Worm (Caenorhabditis elegans): ENCODE measurements around the gene F32D8.12.

Gene F32D8.12

DNA sequence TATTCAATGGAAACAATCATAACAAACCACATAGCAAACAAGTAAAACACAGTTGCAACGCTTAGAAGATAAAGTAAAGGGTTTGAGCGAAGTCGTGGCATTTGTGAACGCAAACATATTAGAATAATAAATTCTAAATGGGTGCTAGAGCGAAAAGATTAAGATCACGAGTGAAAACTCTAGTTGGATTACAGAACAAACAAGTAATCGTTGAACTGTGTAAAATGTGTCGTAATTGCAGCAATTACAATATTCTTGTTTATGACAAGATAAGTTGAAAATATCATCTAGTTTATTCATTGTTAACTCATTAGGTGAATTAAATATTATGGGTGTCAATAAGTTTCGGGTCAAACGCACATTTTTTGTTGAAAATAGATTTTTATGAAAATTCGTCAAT is 11.9 kb upstream of the F32D8.12 start, which contains the start of gene F32D8.8:
Gene F32D8.8, minus strand, starts transcription at position 101 of the 400 bp plus-strand sequence.
- TF ChIP-seq ama-1 (optimal IDR thresholded peaks at IDR 0.05) = no peak
- TF ChIP-seq elt-1 (tag; optimal IDR thresholded peaks at IDR 0.05) = no peak
- no peak for TF ChIP-seq nhr-23 (tag; optimal IDR thresholded peaks at IDR 0.05)

DNA sequence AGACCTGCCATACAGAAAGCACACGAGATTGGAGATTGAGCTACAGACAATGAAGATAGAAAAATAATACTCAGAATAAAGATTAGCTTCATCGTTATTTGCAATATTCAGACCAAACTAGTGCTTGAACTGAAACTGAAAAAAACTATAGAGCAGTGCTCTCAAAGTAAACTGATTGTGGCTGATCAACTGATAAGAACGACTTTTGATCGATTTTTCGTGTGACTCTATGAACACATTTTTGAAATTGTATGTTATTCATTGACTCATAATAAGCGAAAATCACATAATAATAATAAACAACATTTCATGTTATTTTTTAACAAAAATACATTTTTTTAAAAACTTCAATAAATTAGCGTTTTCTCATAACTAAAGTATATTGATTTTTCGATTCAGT is 10.3 kb upstream of the F32D8.12 start, which contains the start of gene spp-16:
Gene spp-16, minus strand, starts transcription at position 179 of the 400 bp plus-strand sequence.
- no peak for TF ChIP-seq lin-11 (tag; optimal IDR thresholded peaks at IDR 0.05)
- peak; percentile 37 for TF ChIP-seq fos-1 (tag; optimal IDR thresholded peaks at IDR 0.05)

DNA sequence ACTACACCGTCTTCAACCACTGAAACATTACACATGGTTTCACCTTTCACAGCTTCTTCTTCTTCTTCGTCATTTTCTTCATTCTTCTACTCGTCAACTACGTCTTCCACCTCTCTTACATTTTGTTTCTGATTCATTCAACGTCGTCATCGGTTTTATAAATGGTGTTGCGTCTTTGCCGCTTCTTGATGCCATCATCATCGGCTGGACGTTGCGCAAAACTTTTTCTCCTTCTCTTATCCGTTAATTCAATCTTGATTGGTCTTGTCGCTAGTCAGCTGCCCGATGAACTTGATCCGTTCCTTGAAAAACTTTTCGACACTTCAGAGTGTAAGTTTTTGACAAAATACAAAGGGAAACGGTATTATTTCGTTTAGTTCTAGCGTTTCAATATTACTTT is 7.8 kb upstream of the F32D8.12 start:
- TF ChIP-seq zag-1 (tag; optimal IDR thresholded peaks at IDR 0.05) = no peak
- peak; percentile 34 for TF ChIP-seq nhr-25 (tag; optimal IDR thresholded peaks at IDR 0.05)
- TF ChIP-seq ceh-16 (tag; optimal IDR thresholded peaks at IDR 0.05) = peak; percentile 24

DNA sequence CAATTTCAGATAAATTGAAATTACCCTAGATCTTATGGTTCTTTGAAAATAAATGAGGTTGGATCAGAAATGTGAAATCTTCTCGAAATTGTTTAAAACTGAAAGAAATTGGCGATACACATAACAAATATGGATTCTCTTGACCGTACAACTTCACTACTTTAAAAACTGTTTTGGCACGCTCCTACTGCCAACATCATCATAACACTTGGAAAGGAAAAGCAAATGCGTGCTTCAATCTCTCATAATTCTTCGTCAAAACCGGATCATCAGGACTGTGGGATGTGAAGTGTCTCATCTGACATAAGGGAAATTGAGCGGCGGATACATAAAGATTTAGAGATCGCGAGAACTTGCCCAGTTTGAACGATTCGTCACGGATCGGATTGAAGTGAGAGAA is 7.3 kb upstream of the F32D8.12 start, which contains the start of gene F32D8.7:
Gene F32D8.7, plus strand, starts transcription at position 329 of the 400 bp plus-strand sequence.
- TF ChIP-seq sem-4 (tag; optimal IDR thresholded peaks at IDR 0.05) (no peak), F13H6.1 (tag; optimal IDR thresholded peaks at IDR 0.05) (no peak), zag-1 (tag; optimal IDR thresholded peaks at IDR 0.05) (no peak), gmeb-1 (tag; optimal IDR thresholded peaks at IDR 0.05) (no peak), snpc-4 (tag; optimal IDR thresholded peaks at IDR 0.05) (no peak), lin-39 (tag; optimal IDR thresholded peaks at IDR 0.05) (no peak), nhr-23 (tag; optimal IDR thresholded peaks at IDR 0.05) (no peak), aly-2 (tag; optimal IDR thresholded peaks at IDR 0.05) (no peak), unc-55 (GFP tag; optimal IDR thresholded peaks at IDR 0.05) (no peak), skn-1 (tag; optimal IDR thresholded peaks at IDR 0.05) (no peak), mab-5 (tag; optimal IDR thresholded peaks at IDR 0.05) (no peak), sma-3 (GFP tag; optimal IDR thresholded peaks at IDR 0.05) (no peak), peb-1 (tag; optimal IDR thresholded peaks at IDR 0.05) (no peak), dmd-4 (tag; optimal IDR thresholded peaks at IDR 0.05) (no peak)

ce11 chrV:10897172-10897571 is 6.3 kb upstream of the F32D8.12 start:
- TF ChIP-seq ztf-11 (tag; optimal IDR thresholded peaks at IDR 0.05) = peak; percentile 71
- TF ChIP-seq mab-5 (tag; optimal IDR thresholded peaks at IDR 0.05) = peak; percentile 97
- TF ChIP-seq elt-1 (tag; optimal IDR thresholded peaks at IDR 0.05) = no peak
- TF ChIP-seq elt-3 (tag; optimal IDR thresholded peaks at IDR 0.05) = no peak
- peak; percentile 79 for TF ChIP-seq nhr-10 (tag; optimal IDR thresholded peaks at IDR 0.05)
- peak; percentile 98 for TF ChIP-seq sem-4 (tag; optimal IDR thresholded peaks at IDR 0.05)
- no peak for TF ChIP-seq nhr-23 (tag; optimal IDR thresholded peaks at IDR 0.05)
- peak; percentile 100 for TF ChIP-seq gmeb-1 (tag; optimal IDR thresholded peaks at IDR 0.05)
- no peak for TF ChIP-seq mbf-1 (tag; optimal IDR thresholded peaks at IDR 0.05)
- peak; percentile 94 for TF ChIP-seq zag-1 (tag; optimal IDR thresholded peaks at IDR 0.05)
- peak; percentile 19 for TF ChIP-seq aly-2 (tag; optimal IDR thresholded peaks at IDR 0.05)
- no peak for TF ChIP-seq unc-39 (tag; optimal IDR thresholded peaks at IDR 0.05)
- peak; percentile 100 for TF ChIP-seq ZK546.5 (tag; optimal IDR thresholded peaks at IDR 0.05)
- peak; percentile 89 for TF ChIP-seq snpc-4 (tag; optimal IDR thresholded peaks at IDR 0.05)
- peak; percentile 85 for TF ChIP-seq nhr-237 (tag; optimal IDR thresholded peaks at IDR 0.05)
- peak; percentile 74 to 90 for TF ChIP-seq mdl-1 (tag; optimal IDR thresholded peaks at IDR 0.05)
- TF ChIP-seq R02D3.7 (tag; optimal IDR thresholded peaks at IDR 0.05) = peak; percentile 71
- peak; percentile 100 for TF ChIP-seq unc-55 (GFP tag; optimal IDR thresholded peaks at IDR 0.05)
- TF ChIP-seq crh-2 (tag; optimal IDR thresholded peaks at IDR 0.05) = peak; percentile 99
- TF ChIP-seq ama-1 (optimal IDR thresholded peaks at IDR 0.05) = peak; percentile 80
- TF ChIP-seq lin-39 (tag; optimal IDR thresholded peaks at IDR 0.05) = peak; percentile 53
- TF ChIP-seq Y55F3AM.14 (GFP tag; optimal IDR thresholded peaks at IDR 0.05) = peak; percentile 99
- TF ChIP-seq unc-62 (GFP tag; optimal IDR thresholded peaks at IDR 0.05) = peak; percentile 95
- TF ChIP-seq lsy-2 (tag; optimal IDR thresholded peaks at IDR 0.05) = peak; percentile 95 to 98
- peak; percentile 99 for TF ChIP-seq nhr-25 (tag; optimal IDR thresholded peaks at IDR 0.05)
- peak; percentile 80 for TF ChIP-seq skn-1 (tag; optimal IDR thresholded peaks at IDR 0.05)
- TF ChIP-seq C34F6.9 (tag; optimal IDR thresholded peaks at IDR 0.05) = peak; percentile 100
- TF ChIP-seq blmp-1 (tag; optimal IDR thresholded peaks at IDR 0.05; ENCODE audit: insufficient read depth) = peak; percentile 92
- no peak for TF ChIP-seq alr-1 (tag; optimal IDR thresholded peaks at IDR 0.05)
- peak; percentile 40 for TF ChIP-seq peb-1 (tag; optimal IDR thresholded peaks at IDR 0.05)
- TF ChIP-seq dmd-4 (tag; optimal IDR thresholded peaks at IDR 0.05) = peak; percentile 58
- peak; percentile 92 for TF ChIP-seq nhr-77 (tag; optimal IDR thresholded peaks at IDR 0.05)
- peak; percentile 97 for TF ChIP-seq ztf-4 (tag; optimal IDR thresholded peaks at IDR 0.05)
- peak; percentile 99 for TF ChIP-seq nhr-21 (tag; optimal IDR thresholded peaks at IDR 0.05)
- peak; percentile 99 for TF ChIP-seq lin-11 (tag; optimal IDR thresholded peaks at IDR 0.05)
- TF ChIP-seq sma-9 (GFP tag; optimal IDR thresholded peaks at IDR 0.05) = peak; percentile 100
- no peak for TF ChIP-seq sma-9 (tag; optimal IDR thresholded peaks at IDR 0.05)
- peak; percentile 99 for TF ChIP-seq sma-3 (GFP tag; optimal IDR thresholded peaks at IDR 0.05)
- peak; percentile 79 for TF ChIP-seq nhr-12 (tag; optimal IDR thresholded peaks at IDR 0.05)
- TF ChIP-seq egl-27 (tag; optimal IDR thresholded peaks at IDR 0.05) = peak; percentile 97
- TF ChIP-seq nhr-11 (tag; optimal IDR thresholded peaks at IDR 0.05) = peak; percentile 79
